Fruit fly (Drosophila melanogaster) whole organism, wandering third instar larva: ENCODE data around the gene SecCl.

Source experiments
- Abd-B ChIP-seq: fragments of >200 bp; optimal IDR thresholded peaks from 2 replicates; lab custom pipeline; 2017; ENCODE audit warnings: missing biosample characterization, missing genetic modification characterization
- Jra ChIP-seq: sonication (Bioruptor generic); optimal IDR thresholded peaks from 2 replicates; lab custom pipeline; 2016; ENCODE audit warnings: missing biosample characterization, missing genetic modification characterization
- jim ChIP-seq: fragments of 175-275, 200-325 bp; sonication (Bioruptor generic); optimal IDR thresholded peaks from 2 replicates; lab custom pipeline; 2016; ENCODE audit warnings: missing biosample characterization, mild to moderate bottlenecking, missing genetic modification characterization
- sage ChIP-seq: fragments of 200-800 bp; sonication (Bioruptor generic); optimal IDR thresholded peaks from 2 replicates; lab custom pipeline; 2016; ENCODE audit warnings: missing biosample characterization, mild to moderate bottlenecking, missing genetic modification characterization
- usp ChIP-seq: fragments of >200 bp; optimal IDR thresholded peaks from 2 replicates; lab custom pipeline; 2017; ENCODE audit warnings: missing biosample characterization, missing genetic modification characterization
- woc ChIP-seq: sonication (Bioruptor generic); optimal IDR thresholded peaks from 2 replicates; lab custom pipeline; 2016; ENCODE audit warnings: missing biosample characterization, mild to moderate bottlenecking, missing genetic modification characterization

DNA sequence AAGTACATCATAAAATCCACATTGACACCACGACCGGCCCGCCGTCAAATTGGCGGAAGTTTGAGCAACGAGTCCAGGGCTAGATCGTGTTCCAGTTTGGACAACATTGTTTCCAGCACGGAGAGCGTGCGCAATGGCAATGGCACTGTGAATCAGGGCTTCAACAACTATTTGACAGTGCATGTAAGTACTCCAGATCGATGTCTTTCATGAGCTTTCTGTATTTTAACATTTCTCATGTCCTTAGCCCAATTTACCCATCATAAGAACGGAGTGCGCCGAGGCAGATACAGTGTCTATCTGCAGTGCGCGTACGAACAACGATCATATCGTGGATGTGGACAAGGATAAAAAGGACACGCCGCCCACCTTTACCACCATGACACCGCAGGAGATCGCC lies 4.0 kb downstream of the SecCl start:
- TF ChIP-seq woc (GFP tag; lab: Kevin White, UChicago): no peak
- no peak for TF ChIP-seq Jra (GFP tag; lab: Kevin White, UChicago)
- TF ChIP-seq Abd-B (GFP tag; lab: Kevin White, UChicago): no peak
- TF ChIP-seq jim (GFP tag; lab: Kevin White, UChicago): no peak
- TF ChIP-seq sage (GFP tag; lab: Kevin White, UChicago): no peak
- no peak for TF ChIP-seq usp (GFP tag; lab: Kevin White, UChicago)
